1 fruit fly cellular context compared by ENCODE assay signal in the genomic region with DNA sequence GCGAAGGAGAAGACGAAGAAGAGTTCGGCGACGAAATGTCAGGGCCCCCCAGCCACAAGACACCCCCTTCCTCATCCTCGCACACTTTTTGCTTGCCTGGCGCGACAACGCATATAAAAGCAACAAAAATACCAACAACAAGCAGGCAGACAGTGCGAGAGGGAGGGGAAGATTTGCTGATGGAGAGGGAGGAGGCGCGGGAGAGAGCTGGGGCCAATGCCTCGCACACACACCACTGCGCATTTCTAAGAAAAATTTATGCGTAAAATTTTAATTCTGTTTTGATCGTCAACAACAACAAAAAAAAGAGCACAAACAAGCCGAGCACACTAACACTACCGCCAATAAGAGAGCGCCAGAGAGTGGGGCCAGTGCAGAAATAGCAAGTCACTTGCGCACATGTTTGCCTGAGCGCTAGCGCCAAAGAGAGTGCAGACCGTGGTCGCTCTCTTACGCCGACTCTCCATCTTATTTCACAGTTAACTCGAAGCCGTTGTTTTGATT.
A peak's percentile ranks its signal among the peaks of the same experiment; 100 is the strongest.
TF ChIP-seq lines count a peak whose summit lies in the region.

No protein-coding gene starts in this region.

TF ChIP-seq in whole organism, embryonic, 481 proteins besides CTCF, POLR2A, EP300 and RAD21 (continued from another document and continues in another):
- TF ChIP-seq chif (GFP tag; optimal IDR thresholded peaks at IDR 0.05; lab: Kevin White, UChicago), result no peak
- peak; percentile 68 for TF ChIP-seq exex (tag; optimal IDR thresholded peaks at IDR 0.05; lab: Kevin White, UChicago)
- peak; percentile 44 for TF ChIP-seq CG6683 (GFP tag; optimal IDR thresholded peaks at IDR 0.05; lab: Kevin White, UChicago)
- peak; percentile 92 for TF ChIP-seq sug (tag; optimal IDR thresholded peaks at IDR 0.05; lab: Kevin White, UChicago)
- TF ChIP-seq NC2α (GFP tag; optimal IDR thresholded peaks at IDR 0.05; lab: Kevin White, UChicago), result no peak
- TF ChIP-seq CG11504 (tag; optimal IDR thresholded peaks at IDR 0.05; lab: Kevin White, UChicago), result peak; percentile 14
- peak; percentile 8 for TF ChIP-seq tap (tag; optimal IDR thresholded peaks at IDR 0.05; lab: Kevin White, UChicago)
- TF ChIP-seq Elba2 (GFP tag; optimal IDR thresholded peaks at IDR 0.05; lab: Kevin White, UChicago), result no peak
- peak; percentile 60 for TF ChIP-seq oc (tag; optimal IDR thresholded peaks at IDR 0.05; lab: Kevin White, UChicago)
- TF ChIP-seq stc (GFP tag; IDR thresholded peaks at IDR 0.05; lab: Robert Waterston, UW), result no peak
- TF ChIP-seq CG6654 (GFP tag; optimal IDR thresholded peaks at IDR 0.05; lab: Kevin White, UChicago), result no peak
- TF ChIP-seq eyg (GFP tag; optimal IDR thresholded peaks at IDR 0.05; lab: Kevin White, UChicago), result no peak
- TF ChIP-seq emc (GFP tag; optimal IDR thresholded peaks at IDR 0.05; lab: Kevin White, UChicago), result no peak
- peak; percentile 69 for TF ChIP-seq B-H2 (GFP tag; optimal IDR thresholded peaks at IDR 0.05; lab: Kevin White, UChicago)
- no peak for TF ChIP-seq D19B (GFP tag; optimal IDR thresholded peaks at IDR 0.05; lab: Kevin White, UChicago)
- TF ChIP-seq Adf1 (GFP tag; IDR thresholded peaks at IDR 0.05; lab: Robert Waterston, UW), result peak; percentile 95
- TF ChIP-seq YL-1 (GFP tag; optimal IDR thresholded peaks at IDR 0.05; lab: Kevin White, UChicago), result peak; percentile 35
- TF ChIP-seq CG10147 (GFP tag; optimal IDR thresholded peaks at IDR 0.05; lab: Kevin White, UChicago), result no peak
- TF ChIP-seq CG43689 (GFP tag; IDR thresholded peaks at IDR 0.05; lab: Robert Waterston, UW), result no peak
- no peak for TF ChIP-seq CG15011 (GFP tag; optimal IDR thresholded peaks at IDR 0.05; lab: Kevin White, UChicago)
- TF ChIP-seq Lim3 (GFP tag; IDR thresholded peaks at IDR 0.05; lab: Robert Waterston, UW), result no peak
- TF ChIP-seq dan (GFP tag; IDR thresholded peaks at IDR 0.05; lab: Robert Waterston, UW), result no peak
- no peak for TF ChIP-seq Hr39 (optimal IDR thresholded peaks at IDR 0.05; lab: Kevin White, UChicago)
- TF ChIP-seq Dip3 (GFP tag; optimal IDR thresholded peaks at IDR 0.05; lab: Kevin White, UChicago), result no peak
- TF ChIP-seq Atf6 (GFP tag; IDR thresholded peaks at IDR 0.05; lab: Robert Waterston, UW), result peak; percentile 68; the same call in 1 of the 2 replicates
- TF ChIP-seq fd96Cb (tag; optimal IDR thresholded peaks at IDR 0.05; lab: Kevin White, UChicago), result no peak
- TF ChIP-seq Antp (GFP tag; optimal IDR thresholded peaks at IDR 0.05; lab: Kevin White, UChicago), result no peak
- no peak for TF ChIP-seq disco-r (GFP tag; optimal IDR thresholded peaks at IDR 0.05; lab: Kevin White, UChicago)
- peak; percentile 54; the same call in 1 of the 3 replicates for TF ChIP-seq otp (GFP tag; IDR thresholded peaks at IDR 0.05; lab: Robert Waterston, UW)
- peak; percentile 48 for TF ChIP-seq caup (GFP tag; optimal IDR thresholded peaks at IDR 0.05; lab: Kevin White, UChicago; ENCODE audit: severe bottlenecking)
- no peak for TF ChIP-seq CG14965 (GFP tag; optimal IDR thresholded peaks at IDR 0.05; lab: Kevin White, UChicago; ENCODE audit: borderline replicate concordance)
- 0 out of 2 replicates have a peak, but pooled peaks have one; percentile 15 for TF ChIP-seq Ada2b (GFP tag; IDR thresholded peaks at IDR 0.05; lab: Robert Waterston, UW)
- no peak for TF ChIP-seq Poxn (GFP tag; IDR thresholded peaks at IDR 0.05; lab: Robert Waterston, UW)
- no peak for TF ChIP-seq fru (optimal IDR thresholded peaks at IDR 0.05; lab: Kevin White, UChicago)
- TF ChIP-seq CG2889 (GFP tag; IDR thresholded peaks at IDR 0.05; lab: Robert Waterston, UW), result no peak
- TF ChIP-seq Dad (GFP tag; optimal IDR thresholded peaks at IDR 0.05; lab: Kevin White, UChicago), result no peak
- peak; percentile 97 for TF ChIP-seq CG4360 (GFP tag; IDR thresholded peaks at IDR 0.05; lab: Robert Waterston, UW)
- peak; percentile 100 for TF ChIP-seq crol (GFP tag; IDR thresholded peaks at IDR 0.05; lab: Robert Waterston, UW)
- TF ChIP-seq pho (GFP tag; optimal IDR thresholded peaks at IDR 0.05; lab: Kevin White, UChicago), result no peak
- TF ChIP-seq pita (GFP tag; optimal IDR thresholded peaks at IDR 0.05; lab: Kevin White, UChicago), result no peak
- no peak for TF ChIP-seq hbn (GFP tag; IDR thresholded peaks at IDR 0.05; lab: Robert Waterston, UW; ENCODE audit: partially characterized antibody)
- no peak for TF ChIP-seq ems (GFP tag; optimal IDR thresholded peaks at IDR 0.05; lab: Kevin White, UChicago)
- TF ChIP-seq Vsx1 (GFP tag; optimal IDR thresholded peaks at IDR 0.05; lab: Kevin White, UChicago), result peak; percentile 58
- TF ChIP-seq tll (GFP tag; optimal IDR thresholded peaks at IDR 0.05; lab: Kevin White, UChicago), result no peak
- no peak for TF ChIP-seq CG15073 (GFP tag; optimal IDR thresholded peaks at IDR 0.05; lab: Kevin White, UChicago)
- no peak for TF ChIP-seq Xbp1 (GFP tag; optimal IDR thresholded peaks at IDR 0.05; lab: Kevin White, UChicago)
- TF ChIP-seq Side (GFP tag; optimal IDR thresholded peaks at IDR 0.05; lab: Kevin White, UChicago), result no peak
- no peak for TF ChIP-seq CG4282 (GFP tag; optimal IDR thresholded peaks at IDR 0.05; lab: Kevin White, UChicago)
- no peak for TF ChIP-seq crp (GFP tag; optimal IDR thresholded peaks at IDR 0.05; lab: Kevin White, UChicago)
- TF ChIP-seq CG3847 (GFP tag; IDR thresholded peaks at IDR 0.05; lab: Robert Waterston, UW), result peak; percentile 9; the same call in 1 of the 2 replicates
- TF ChIP-seq CG10321 (GFP tag; IDR thresholded peaks at IDR 0.05; lab: Robert Waterston, UW), result 0 out of 2 replicates have a peak, but pooled peaks have one; percentile 34
- TF ChIP-seq CG5245 (GFP tag; optimal IDR thresholded peaks at IDR 0.05; lab: Kevin White, UChicago), result no peak
- TF ChIP-seq hkb (optimal IDR thresholded peaks at IDR 0.05; lab: Kevin White, UChicago), result no peak
- 0 out of 2 replicates have a peak, but pooled peaks have one; percentile 28 for TF ChIP-seq hkb (GFP tag; IDR thresholded peaks at IDR 0.05; lab: Robert Waterston, UW)
- TF ChIP-seq CG4820 (GFP tag; optimal IDR thresholded peaks at IDR 0.05; lab: Kevin White, UChicago), result no peak
- TF ChIP-seq Drgx (GFP tag; IDR thresholded peaks at IDR 0.05; lab: Robert Waterston, UW), result peak; percentile 87
- peak; percentile 81 for TF ChIP-seq yki (optimal IDR thresholded peaks at IDR 0.05; lab: Kevin White, UChicago)
- peak; percentile 45 for TF ChIP-seq Hmr (GFP tag; optimal IDR thresholded peaks at IDR 0.05; lab: Kevin White, UChicago)
- TF ChIP-seq trem (tag; optimal IDR thresholded peaks at IDR 0.05; lab: Kevin White, UChicago), result no peak
- TF ChIP-seq sqz (GFP tag; optimal IDR thresholded peaks at IDR 0.05; lab: Kevin White, UChicago), result peak; percentile 79
- no peak for TF ChIP-seq CG8478 (optimal IDR thresholded peaks at IDR 0.05; lab: Kevin White, UChicago)
- peak; percentile 70 for TF ChIP-seq lbe (GFP tag; optimal IDR thresholded peaks at IDR 0.05; lab: Kevin White, UChicago)
- TF ChIP-seq bowl (GFP tag; IDR thresholded peaks at IDR 0.05; lab: Robert Waterston, UW), result peak; percentile 6; the same call in 1 of the 2 replicates
- TF ChIP-seq CG1832 (GFP tag; optimal IDR thresholded peaks at IDR 0.05; lab: Kevin White, UChicago), result peak; percentile 66
- TF ChIP-seq CG2129 (GFP tag; IDR thresholded peaks at IDR 0.05; lab: Robert Waterston, UW; ENCODE audit: partially characterized antibody), result no peak
- TF ChIP-seq ATbp (GFP tag; optimal IDR thresholded peaks at IDR 0.05; lab: Kevin White, UChicago), result peak; percentile 65
- TF ChIP-seq CG31224 (GFP tag; IDR thresholded peaks at IDR 0.05; lab: Robert Waterston, UW), result 0 out of 2 replicates have a peak, but pooled peaks have one; percentile 18
- peak; percentile 15 for TF ChIP-seq PHDP (tag; optimal IDR thresholded peaks at IDR 0.05; lab: Kevin White, UChicago)
- no peak for TF ChIP-seq CG15601 (tag; optimal IDR thresholded peaks at IDR 0.05; lab: Kevin White, UChicago)
- TF ChIP-seq ab (GFP tag; optimal IDR thresholded peaks at IDR 0.05; lab: Kevin White, UChicago), result no peak
- no peak for TF ChIP-seq Camta (GFP tag; optimal IDR thresholded peaks at IDR 0.05; lab: Kevin White, UChicago)
- peak; percentile 97 for TF ChIP-seq Med (GFP tag; lab: Kevin White, UChicago)
- no peak for TF ChIP-seq danr (GFP tag; IDR thresholded peaks at IDR 0.05; lab: Robert Waterston, UW)
- TF ChIP-seq CG13624 (GFP tag; optimal IDR thresholded peaks at IDR 0.05; lab: Kevin White, UChicago), result peak; percentile 88
- no peak for TF ChIP-seq CG1647 (GFP tag; optimal IDR thresholded peaks at IDR 0.05; lab: Kevin White, UChicago)
- TF ChIP-seq Dref (GFP tag; IDR thresholded peaks at IDR 0.05; lab: Robert Waterston, UW), result no peak
- no peak for TF ChIP-seq Six4 (GFP tag; optimal IDR thresholded peaks at IDR 0.05; lab: Kevin White, UChicago)
- no peak for TF ChIP-seq toy (GFP tag; IDR thresholded peaks at IDR 0.05; lab: Robert Waterston, UW)
- no peak for TF ChIP-seq slbo (GFP tag; IDR thresholded peaks at IDR 0.05; lab: Robert Waterston, UW)
- TF ChIP-seq CG7987 (GFP tag; optimal IDR thresholded peaks at IDR 0.05; lab: Kevin White, UChicago), result peak; percentile 27
- TF ChIP-seq Mrtf (GFP tag; IDR thresholded peaks at IDR 0.05; lab: Robert Waterston, UW), result peak; percentile 29; the same call in 1 of the 3 replicates
- no peak for TF ChIP-seq ham (GFP tag; IDR thresholded peaks at IDR 0.05; lab: Robert Waterston, UW)
- no peak for TF ChIP-seq CG4404 (GFP tag; IDR thresholded peaks at IDR 0.05; lab: Robert Waterston, UW)
- no peak for TF ChIP-seq CG4707 (GFP tag; optimal IDR thresholded peaks at IDR 0.05; lab: Kevin White, UChicago)
- no peak for TF ChIP-seq z (GFP tag; IDR thresholded peaks at IDR 0.05; lab: Robert Waterston, UW)
- no peak for TF ChIP-seq lilli (GFP tag; optimal IDR thresholded peaks at IDR 0.05; lab: Kevin White, UChicago)
- TF ChIP-seq twi (tag; optimal IDR thresholded peaks at IDR 0.05; lab: Kevin White, UChicago), result peak; percentile 1
- peak; percentile 96 for TF ChIP-seq CG7745 (tag; optimal IDR thresholded peaks at IDR 0.05; lab: Kevin White, UChicago)
- no peak for TF ChIP-seq CG7786 (GFP tag; optimal IDR thresholded peaks at IDR 0.05; lab: Kevin White, UChicago)
- TF ChIP-seq CG10654 (GFP tag; optimal IDR thresholded peaks at IDR 0.05; lab: Kevin White, UChicago), result no peak
- peak; percentile 31 for TF ChIP-seq CG15696 (tag; optimal IDR thresholded peaks at IDR 0.05; lab: Kevin White, UChicago)
- TF ChIP-seq CG4730 (GFP tag; IDR thresholded peaks at IDR 0.05; lab: Robert Waterston, UW), result no peak
- TF ChIP-seq pnt (GFP tag; optimal IDR thresholded peaks at IDR 0.05; lab: Kevin White, UChicago), result no peak
- peak; percentile 55 for TF ChIP-seq CG15514 (GFP tag; optimal IDR thresholded peaks at IDR 0.05; lab: Kevin White, UChicago)
- TF ChIP-seq wor (GFP tag; IDR thresholded peaks at IDR 0.05; lab: Robert Waterston, UW), result no peak
- peak; percentile 73 for TF ChIP-seq BtbVII (GFP tag; optimal IDR thresholded peaks at IDR 0.05; lab: Kevin White, UChicago)
- TF ChIP-seq Doc2 (GFP tag; IDR thresholded peaks at IDR 0.05; lab: Robert Waterston, UW), result no peak
- TF ChIP-seq dimm (GFP tag; IDR thresholded peaks at IDR 0.05; lab: Robert Waterston, UW), result no peak
- TF ChIP-seq CG7963 (GFP tag; IDR thresholded peaks at IDR 0.05; lab: Robert Waterston, UW; ENCODE audit: partially characterized antibody), result no peak
- no peak for TF ChIP-seq CG32767 (GFP tag; IDR thresholded peaks at IDR 0.05; lab: Robert Waterston, UW)
- TF ChIP-seq wdn (GFP tag; IDR thresholded peaks at IDR 0.05; lab: Robert Waterston, UW), result no peak
- no peak for TF ChIP-seq CG8290 (GFP tag; optimal IDR thresholded peaks at IDR 0.05; lab: Kevin White, UChicago)
- peak; percentile 18 to 74 for TF ChIP-seq CG8290 (tag; optimal IDR thresholded peaks at IDR 0.05; lab: Kevin White, UChicago)
- peak; percentile 91 for TF ChIP-seq ftz-f1 (GFP tag; optimal IDR thresholded peaks at IDR 0.05; lab: Kevin White, UChicago)
- peak in 1 of 2 experiments; percentile 68 for TF ChIP-seq Eip74EF (GFP tag; optimal IDR thresholded peaks at IDR 0.05; lab: Kevin White, UChicago)
- no peak for TF ChIP-seq CG2120 (GFP tag; optimal IDR thresholded peaks at IDR 0.05; lab: Kevin White, UChicago)
- TF ChIP-seq Hsf (GFP tag; optimal IDR thresholded peaks at IDR 0.05; lab: Kevin White, UChicago), result no peak
- TF ChIP-seq Mad (GFP tag; optimal IDR thresholded peaks at IDR 0.05; lab: Kevin White, UChicago), result no peak
- TF ChIP-seq fd102C (GFP tag; optimal IDR thresholded peaks at IDR 0.05; lab: Kevin White, UChicago), result no peak
- TF ChIP-seq ci (GFP tag; IDR thresholded peaks at IDR 0.05; lab: Robert Waterston, UW), result peak; percentile 74
- TF ChIP-seq Bteb2 (GFP tag; optimal IDR thresholded peaks at IDR 0.05; lab: Kevin White, UChicago), result no peak
- no peak for TF ChIP-seq bigmax (GFP tag; optimal IDR thresholded peaks at IDR 0.05; lab: Kevin White, UChicago)
- 0 out of 2 replicates have a peak, but pooled peaks have one; percentile 30 for TF ChIP-seq CG32772 (GFP tag; IDR thresholded peaks at IDR 0.05; lab: Robert Waterston, UW)
- peak; percentile 61; the same call in 1 of the 3 replicates for TF ChIP-seq so (GFP tag; IDR thresholded peaks at IDR 0.05; lab: Robert Waterston, UW)
- peak; percentile 49 for TF ChIP-seq Fer1 (GFP tag; optimal IDR thresholded peaks at IDR 0.05; lab: Kevin White, UChicago)
- peak; percentile 73 for TF ChIP-seq Deaf1 (tag; optimal IDR thresholded peaks at IDR 0.05; lab: Kevin White, UChicago)
- TF ChIP-seq Dip2 (GFP tag; IDR thresholded peaks at IDR 0.05; lab: Robert Waterston, UW), result no peak
- no peak for TF ChIP-seq CG30020 (tag; optimal IDR thresholded peaks at IDR 0.05; lab: Kevin White, UChicago)
- no peak for TF ChIP-seq Spps (tag; optimal IDR thresholded peaks at IDR 0.05; lab: Kevin White, UChicago)
- TF ChIP-seq h (optimal IDR thresholded peaks at IDR 0.05; lab: Kevin White, UChicago), result no peak
- TF ChIP-seq pfk (GFP tag; optimal IDR thresholded peaks at IDR 0.05; lab: Kevin White, UChicago), result no peak
- TF ChIP-seq Meics (GFP tag; optimal IDR thresholded peaks at IDR 0.05; lab: Kevin White, UChicago), result no peak
- no peak for TF ChIP-seq jing (GFP tag; optimal IDR thresholded peaks at IDR 0.05; lab: Kevin White, UChicago)
- no peak for TF ChIP-seq CG12942 (GFP tag; optimal IDR thresholded peaks at IDR 0.05; lab: Kevin White, UChicago)
- peak; percentile 57 for TF ChIP-seq fd64A (GFP tag; optimal IDR thresholded peaks at IDR 0.05; lab: Kevin White, UChicago)
- no peak for TF ChIP-seq vnd (GFP tag; IDR thresholded peaks at IDR 0.05; lab: Robert Waterston, UW; ENCODE audit: partially characterized antibody)
- peak; percentile 67 for TF ChIP-seq Bgb (GFP tag; IDR thresholded peaks at IDR 0.05; lab: Robert Waterston, UW; ENCODE audit: partially characterized antibody)
- TF ChIP-seq CG18599 (GFP tag; optimal IDR thresholded peaks at IDR 0.05; lab: Kevin White, UChicago), result peak; percentile 32
- no peak for TF ChIP-seq CG31388 (GFP tag; optimal IDR thresholded peaks at IDR 0.05; lab: Kevin White, UChicago)
